Fruit fly (Drosophila melanogaster): ENCODE results near the gene PIG-U.

dm6 chr2L:8506729-8507128, 8.2 kb upstream of the PIG-U start, which contains the start of gene Dh31:
- no peak for TF ChIP-seq psq (optimal IDR thresholded peaks at IDR 0.05)
- TF ChIP-seq insv (optimal IDR thresholded peaks at IDR 0.05) = no peak
- no peak for TF ChIP-seq Myc (optimal IDR thresholded peaks at IDR 0.05)
- no peak for TF ChIP-seq h (optimal IDR thresholded peaks at IDR 0.05)
- TF ChIP-seq ttk (optimal IDR thresholded peaks at IDR 0.05) = no peak
- no peak for TF ChIP-seq Sin3A (optimal IDR thresholded peaks at IDR 0.05)
